Worm (Caenorhabditis elegans) whole organism, midembryonic: Measurements from ENCODE around the gene vamp-7.

Experiments used
- T22C8.4 ChIP-seq: fragments of 200-800 bp; sonication (Bioruptor generic); IDR thresholded peaks from 2 replicates; pipeline ENCODE4 v1.3.6; 2022; ENCODE audit warnings: missing genetic modification characterization, missing compliant biosample characterization
- cog-1 ChIP-seq: sonication (generic microtip); optimal IDR thresholded peaks from 2 replicates; lab custom pipeline; 2016; ENCODE audit warnings: missing genetic modification characterization, missing compliant biosample characterization
- flt-1 ChIP-seq: fragments of 200-800 bp; sonication (Bioruptor generic); IDR thresholded peaks from 2 replicates; pipeline ENCODE4 v1.3.6; 2022; ENCODE audit warnings: missing genetic modification characterization, missing compliant biosample characterization
- med-1 ChIP-seq: sonication (generic microtip); optimal IDR thresholded peaks from 2 replicates; lab custom pipeline; 2017; ENCODE audit warnings: missing genetic modification characterization, mild to moderate bottlenecking, missing compliant biosample characterization, antibody characterized with exemption, missing genetic modification reagents; ENCODE audit not compliant: insufficient read depth
- ref-1 ChIP-seq: fragments of 200-800 bp; sonication (Bioruptor generic); conservative IDR thresholded peaks from 2 replicates; pipeline ENCODE4 v1.3.6; 2022; ENCODE audit warnings: missing genetic modification reagents, missing genetic modification characterization, missing compliant biosample characterization
- tab-1 ChIP-seq: fragments of 200-800 bp; sonication (Bioruptor generic); IDR thresholded peaks from 2 replicates; pipeline ENCODE4 v1.3.6; 2022; ENCODE audit warnings: missing genetic modification characterization, missing compliant biosample characterization
- ztf-23 ChIP-seq: fragments of 200-800 bp; sonication (Bioruptor generic); IDR thresholded peaks from 2 replicates; pipeline ENCODE4 v1.3.6; 2022; ENCODE audit warnings: missing genetic modification reagents, missing genetic modification characterization, missing compliant biosample characterization
- ztf-29 ChIP-seq: fragments of 200-800 bp; sonication (Bioruptor generic); IDR thresholded peaks from 2 replicates; pipeline ENCODE4 v1.3.6; 2022; ENCODE audit warnings: missing genetic modification reagents, missing genetic modification characterization, missing compliant biosample characterization

- no peak for TF ChIP-seq flt-1
- no peak for TF ChIP-seq ztf-29 (GFP tag; lab: Robert Waterston, UW)
- TF ChIP-seq med-1 (GFP tag; lab: Kevin White, UChicago): no peak
- TF ChIP-seq ref-1 (GFP tag; lab: Robert Waterston, UW): no peak
- no peak for TF ChIP-seq T22C8.4
- TF ChIP-seq cog-1 (tag; lab: Kevin White, UChicago): no peak
- TF ChIP-seq ztf-23: no peak
- TF ChIP-seq tab-1 (GFP tag; lab: Robert Waterston, UW): no peak
Observed at ce11 chrIV:2568267-2568666, 39.6 kb upstream of the vamp-7 start, which contains the start of the genes Y69A2AR.25 and Y69A2AR.12.
